Worm (Caenorhabditis elegans): Measurements from ENCODE around the gene twk-39.

The twk-39 gene

DNA sequence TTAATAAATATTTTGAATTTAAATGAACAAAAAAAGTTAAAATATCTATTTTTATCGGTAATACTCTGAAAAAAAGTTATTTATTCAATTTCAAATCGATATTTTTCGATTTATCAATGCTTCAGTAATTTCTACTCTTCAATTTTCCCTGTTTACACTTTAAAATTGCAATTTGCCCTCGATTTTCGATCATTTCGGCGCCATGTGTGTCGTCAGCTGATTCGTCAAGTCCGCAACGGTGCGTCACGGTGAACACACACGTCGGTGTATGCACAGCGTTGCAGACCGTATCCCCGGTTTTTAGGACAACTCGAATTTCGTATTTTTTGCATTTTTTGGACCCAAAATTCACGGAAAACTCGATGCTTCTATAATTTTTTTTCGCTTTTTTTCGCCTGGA is 27.7 kb downstream of the twk-39 start, which contains the start of gene C18D11.3 (continued):
- TF ChIP-seq sea-2 (GFP tag; optimal IDR thresholded peaks at IDR 0.05) (peak; percentile 49), egl-5 (tag; optimal IDR thresholded peaks at IDR 0.05) (peak; percentile 90)

DNA sequence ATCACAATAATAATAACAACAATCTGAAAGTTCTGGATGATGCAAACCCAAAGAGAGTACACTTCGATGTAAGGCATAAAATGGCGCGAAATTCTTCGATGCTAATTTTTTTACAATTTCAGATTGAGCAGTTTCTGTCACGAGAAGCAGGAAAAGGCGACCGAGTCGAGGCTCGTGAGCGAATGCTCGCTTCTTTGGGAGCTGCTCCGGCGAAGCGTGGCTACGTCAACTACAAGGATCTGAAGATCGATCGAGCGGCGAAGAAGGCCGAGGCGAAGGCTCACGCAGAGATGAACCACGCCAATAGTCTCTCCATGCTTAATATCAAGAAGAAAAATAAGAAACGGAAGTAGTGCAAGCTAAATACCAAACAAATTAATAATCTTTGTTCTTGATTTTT is 28.5 kb downstream of the twk-39 start:
- TF ChIP-seq ama-1 (optimal IDR thresholded peaks at IDR 0.05) (no peak), unc-39 (tag; optimal IDR thresholded peaks at IDR 0.05) (no peak), ZK546.5 (tag; optimal IDR thresholded peaks at IDR 0.05) (no peak), tbx-2 (tag; optimal IDR thresholded peaks at IDR 0.05) (no peak), nhr-11 (tag; optimal IDR thresholded peaks at IDR 0.05) (no peak)

DNA sequence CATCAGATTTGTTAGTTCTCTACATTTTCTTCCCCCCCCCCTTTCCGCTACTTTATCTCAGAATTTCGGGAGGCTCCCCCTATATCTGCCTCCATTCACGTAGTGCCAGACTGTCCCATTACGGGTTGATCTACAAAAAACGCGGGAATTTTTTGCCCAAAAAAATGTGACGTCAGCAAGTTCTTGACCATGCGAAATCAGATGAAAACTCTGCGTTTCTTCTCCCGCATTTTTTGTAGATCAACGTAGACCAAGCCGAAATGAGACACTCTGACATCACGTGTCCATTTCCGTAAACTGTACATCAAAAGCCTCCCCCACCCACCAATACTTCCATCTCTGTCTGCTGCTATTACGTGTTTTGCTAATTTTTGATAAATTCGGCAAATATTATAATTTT is 29.0 kb downstream of the twk-39 start:
- TF ChIP-seq nhr-43 (tag; optimal IDR thresholded peaks at IDR 0.05; ENCODE audit: poor library complexity, severe bottlenecking): no peak
- no peak for TF ChIP-seq nhr-28 (tag; optimal IDR thresholded peaks at IDR 0.05)
- TF ChIP-seq ama-1 (optimal IDR thresholded peaks at IDR 0.05): no peak
- TF ChIP-seq egl-5 (tag; optimal IDR thresholded peaks at IDR 0.05): no peak
- no peak for TF ChIP-seq nhr-12 (tag; optimal IDR thresholded peaks at IDR 0.05)
- no peak for TF ChIP-seq ceh-82 (tag; optimal IDR thresholded peaks at IDR 0.05)
- no peak for TF ChIP-seq nhr-76 (tag; optimal IDR thresholded peaks at IDR 0.05)
- no peak for TF ChIP-seq zag-1 (tag; optimal IDR thresholded peaks at IDR 0.05)
- TF ChIP-seq aly-2 (tag; optimal IDR thresholded peaks at IDR 0.05): no peak
- no peak for TF ChIP-seq unc-62 (GFP tag; optimal IDR thresholded peaks at IDR 0.05)

DNA sequence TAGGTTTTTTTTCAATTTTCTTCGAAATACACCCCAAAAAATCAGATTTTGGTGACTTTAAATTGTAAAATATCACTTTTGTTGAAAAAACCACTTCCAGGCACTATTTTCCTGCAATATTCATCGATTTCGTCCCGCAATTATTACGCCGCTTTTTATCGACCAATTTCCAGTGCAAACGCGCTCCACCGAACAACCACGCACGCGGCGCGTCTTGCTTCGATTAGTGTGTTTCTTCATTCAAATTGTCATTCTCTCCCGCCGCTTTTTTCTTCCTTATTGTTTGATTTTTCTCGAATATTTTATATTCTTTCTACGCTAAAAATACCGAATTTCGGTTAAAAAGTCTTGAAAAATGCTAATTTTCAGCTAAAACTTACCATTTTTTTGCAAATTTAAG is 30.1 kb downstream of the twk-39 start:
- TF ChIP-seq nhr-25 (tag; optimal IDR thresholded peaks at IDR 0.05) (peak; percentile 60), egl-5 (tag; optimal IDR thresholded peaks at IDR 0.05) (peak; percentile 69), nfya-1 (tag; optimal IDR thresholded peaks at IDR 0.05; ENCODE audit: insufficient read depth) (peak; percentile 91), fkh-10 (GFP tag; optimal IDR thresholded peaks at IDR 0.05) (peak; percentile 25), hmg-11 (tag; optimal IDR thresholded peaks at IDR 0.05) (peak; percentile 46), ama-1 (optimal IDR thresholded peaks at IDR 0.05) (no peak), skn-1 (tag; optimal IDR thresholded peaks at IDR 0.05) (peak; percentile 54), ZK546.5 (tag; optimal IDR thresholded peaks at IDR 0.05) (no peak), snpc-4 (tag; optimal IDR thresholded peaks at IDR 0.05) (peak; percentile 85), elt-2 (tag; optimal IDR thresholded peaks at IDR 0.05) (peak; percentile 48), nhr-11 (tag; optimal IDR thresholded peaks at IDR 0.05) (no peak), lin-15B (tag; optimal IDR thresholded peaks at IDR 0.05) (peak; percentile 86), lsy-12 (tag; optimal IDR thresholded peaks at IDR 0.05) (peak; percentile 18), ztf-11 (tag; optimal IDR thresholded peaks at IDR 0.05) (no peak), pha-4 (tag; optimal IDR thresholded peaks at IDR 0.05) (peak; percentile 78), lin-39 (tag; optimal IDR thresholded peaks at IDR 0.05) (peak; percentile 94)

DNA sequence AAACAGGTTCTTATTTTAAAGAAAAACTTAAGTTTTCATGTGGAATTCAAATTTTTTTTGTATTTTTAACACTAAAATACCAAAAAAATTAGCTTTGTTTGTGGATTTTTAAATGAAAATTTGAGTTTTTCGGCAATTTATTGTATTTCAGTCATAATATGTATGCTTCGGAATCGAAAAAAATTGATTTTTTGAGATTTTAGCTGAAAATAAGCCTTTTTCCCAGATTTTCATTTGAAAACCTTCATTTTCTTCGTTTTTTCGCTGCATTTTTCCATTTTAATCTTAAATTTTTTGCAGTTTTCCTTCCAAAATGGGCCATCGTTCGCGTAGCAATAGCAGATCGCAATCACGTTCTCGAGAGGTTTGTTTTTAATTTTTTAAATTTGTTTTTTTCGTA is 30.6 kb downstream of the twk-39 start, which contains the start of gene rsp-8:
rsp-8 (plus strand) TSS at position 301 of the 400 bp plus-strand sequence.
- no peak for TF ChIP-seq skn-1 (tag; optimal IDR thresholded peaks at IDR 0.05)
- no peak for TF ChIP-seq lin-39 (tag; optimal IDR thresholded peaks at IDR 0.05)
- TF ChIP-seq unc-39 (tag; optimal IDR thresholded peaks at IDR 0.05): no peak
- no peak for TF ChIP-seq jun-1 (tag; optimal IDR thresholded peaks at IDR 0.05)
- TF ChIP-seq lsy-12 (tag; optimal IDR thresholded peaks at IDR 0.05): no peak
- no peak for TF ChIP-seq daf-12 (tag; optimal IDR thresholded peaks at IDR 0.05)
- no peak for TF ChIP-seq nhr-76 (tag; optimal IDR thresholded peaks at IDR 0.05)
- TF ChIP-seq lin-15B (tag; optimal IDR thresholded peaks at IDR 0.05): no peak
- no peak for TF ChIP-seq tbx-2 (tag; optimal IDR thresholded peaks at IDR 0.05)
- no peak for TF ChIP-seq fkh-2 (tag; optimal IDR thresholded peaks at IDR 0.05)
- TF ChIP-seq ztf-11 (tag; optimal IDR thresholded peaks at IDR 0.05): no peak

DNA sequence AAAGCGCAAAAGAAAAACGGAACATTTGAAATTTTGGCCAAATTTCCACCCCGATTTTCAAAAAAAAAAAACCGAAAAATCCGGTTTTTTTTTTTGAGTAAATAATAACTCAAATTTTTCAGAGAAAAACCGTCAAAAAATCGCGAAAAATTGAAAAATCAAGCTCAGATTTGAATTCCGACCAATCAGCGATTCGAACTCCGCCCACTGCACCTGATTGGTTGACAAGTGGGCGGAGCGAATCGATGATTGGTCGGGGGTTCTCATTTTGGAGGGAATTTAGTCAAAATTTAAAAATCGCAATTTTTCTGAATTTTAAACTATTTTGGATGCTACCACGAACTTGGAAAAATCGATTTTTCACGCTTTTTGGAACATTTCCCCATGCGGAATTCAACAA is 33.5 kb downstream of the twk-39 start:
- peak; percentile 2 for TF ChIP-seq lin-15B (tag; optimal IDR thresholded peaks at IDR 0.05)
- peak; percentile 98 for TF ChIP-seq nfya-1 (tag; optimal IDR thresholded peaks at IDR 0.05; ENCODE audit: insufficient read depth)
- TF ChIP-seq unc-62 (GFP tag; optimal IDR thresholded peaks at IDR 0.05): no peak
- no peak for TF ChIP-seq ceh-9 (tag; optimal IDR thresholded peaks at IDR 0.05)
- no peak for TF ChIP-seq nhr-237 (tag; optimal IDR thresholded peaks at IDR 0.05)

All from whole organism, L3 larva.